Worm (Caenorhabditis elegans): ENCODE results near the gene Y38H8A.7.

Y38H8A.7 gene

DNA sequence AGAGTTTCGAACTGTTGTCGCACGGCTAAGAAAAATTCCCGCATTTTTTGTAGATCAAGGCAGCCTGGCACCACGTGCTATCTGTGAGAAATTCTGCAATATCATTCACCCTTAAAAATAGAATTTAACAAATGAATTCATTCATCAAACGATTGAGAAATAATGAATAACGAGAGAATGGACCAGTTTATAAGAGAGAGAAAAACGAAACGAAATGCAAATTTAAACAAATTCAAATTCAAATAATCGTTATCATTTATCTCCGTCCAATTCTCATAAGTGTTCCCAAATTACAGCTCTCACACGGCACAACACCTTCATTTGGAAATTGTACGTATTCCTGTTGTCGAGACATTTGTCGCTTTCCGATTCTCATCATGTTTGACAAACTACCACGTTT, 49.8 kb downstream of the Y38H8A.7 start, which contains the start of gene seld-1:
Gene seld-1, plus strand, starts transcription at position 301 of the 400 bp plus-strand sequence.
- TF ChIP-seq die-1 (tag; optimal IDR thresholded peaks at IDR 0.05): no peak
- no peak for TF ChIP-seq nfya-2 (GFP tag; IDR thresholded peaks at IDR 0.05)
- TF ChIP-seq snpc-4 (GFP tag; optimal IDR thresholded peaks at IDR 0.05): no peak
- TF ChIP-seq snpc-4 (tag; optimal IDR thresholded peaks at IDR 0.05): no peak
- no peak for TF ChIP-seq efl-1 (GFP tag; optimal IDR thresholded peaks at IDR 0.05)
- TF ChIP-seq hmg-1.2 (GFP tag; IDR thresholded peaks at IDR 0.05): no peak
- no peak for TF ChIP-seq mel-28 (tag; optimal IDR thresholded peaks at IDR 0.05; ENCODE audit: borderline replicate concordance)
- no peak for TF ChIP-seq egrh-3 (GFP tag; IDR thresholded peaks at IDR 0.05)
- no peak for TF ChIP-seq dox-1 (GFP tag; IDR thresholded peaks at IDR 0.05)
- TF ChIP-seq ama-1 (optimal IDR thresholded peaks at IDR 0.05): no peak
- TF ChIP-seq ama-1 (GFP tag; optimal IDR thresholded peaks at IDR 0.05): no peak

DNA sequence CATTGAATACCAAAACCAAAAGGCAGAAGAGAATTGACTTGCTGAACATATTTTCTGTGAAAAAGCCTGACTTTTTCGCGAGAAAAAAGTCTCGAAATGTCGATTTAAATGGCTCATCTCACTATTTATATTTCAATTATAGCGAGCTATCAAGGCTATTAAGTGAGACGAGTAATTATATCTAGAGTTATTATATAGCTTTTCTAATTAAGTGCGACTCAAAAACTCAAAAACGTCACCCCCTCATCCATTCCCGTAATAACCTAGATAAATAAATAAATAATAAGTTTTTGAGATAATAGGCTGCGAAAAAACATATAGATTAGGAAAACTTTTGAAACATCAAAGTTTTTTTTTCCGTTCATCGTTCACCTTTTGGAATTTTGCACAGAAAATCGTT, 50.4 kb downstream of the Y38H8A.7 start, which contains the start of gene nlp-17:
Gene nlp-17, minus strand, starts transcription at position 101 of the 400 bp plus-strand sequence.
- TF ChIP-seq F52B5.7 (tag; optimal IDR thresholded peaks at IDR 0.05): no peak
- TF ChIP-seq nhr-90 (tag; optimal IDR thresholded peaks at IDR 0.05): no peak
- TF ChIP-seq athp-1 (tag; optimal IDR thresholded peaks at IDR 0.05): no peak
- no peak for TF ChIP-seq F33H1.4 (GFP tag; IDR thresholded peaks at IDR 0.05)
- TF ChIP-seq hlh-26 (GFP tag; conservative IDR thresholded peaks at IDR 0.05): no peak
- TF ChIP-seq somi-1 (GFP tag; optimal IDR thresholded peaks at IDR 0.05): no peak
- no peak for TF ChIP-seq ztf-25 (GFP tag; IDR thresholded peaks at IDR 0.05)
- TF ChIP-seq K11D2.4 (GFP tag; IDR thresholded peaks at IDR 0.05): no peak
- no peak for TF ChIP-seq pha-4 (tag; optimal IDR thresholded peaks at IDR 0.05)
- TF ChIP-seq lin-35 (GFP tag; optimal IDR thresholded peaks at IDR 0.05): no peak
- no peak for TF ChIP-seq B0261.1 (tag; optimal IDR thresholded peaks at IDR 0.05)
- no peak for TF ChIP-seq F37B4.10 (GFP tag; IDR thresholded peaks at IDR 0.05)
- no peak for TF ChIP-seq ceh-100 (GFP tag; IDR thresholded peaks at IDR 0.05)
